Fruit fly (Drosophila melanogaster) whole organism, embryonic: ENCODE measurements around the gene Sidpn.

Experiments used
- Atf6 ChIP-seq: fragments of 200-800 bp; sonication (Bioruptor generic); IDR thresholded peaks from 2 replicates; pipeline ENCODE4 v1.3.6; 2022; ENCODE audit warnings: missing biosample characterization, missing genetic modification characterization
- Awh ChIP-seq: fragments of 200-800 bp; sonication (Bioruptor generic); IDR thresholded peaks from 2 replicates; pipeline ENCODE4, ENCODE4 v1.3.6; 2022; ENCODE audit warnings: missing biosample characterization, missing genetic modification characterization
- BtbVII ChIP-seq: fragments of 200-800 bp; sonication (Bioruptor generic); optimal IDR thresholded peaks from 3 replicates; lab custom pipeline; 2017; ENCODE audit warnings: missing biosample characterization, mild to moderate bottlenecking, missing genetic modification characterization
- CG10366 ChIP-seq: fragments of 200-800 bp; sonication (Bioruptor generic); IDR thresholded peaks from 2 replicates; pipeline ENCODE4 v1.3.6; 2022; ENCODE audit warnings: missing biosample characterization, missing genetic modification characterization
- CG11504 ChIP-seq: fragments of 200-800 bp; sonication (Bioruptor generic); optimal IDR thresholded peaks from 3 replicates; lab custom pipeline; 2019; ENCODE audit warnings: missing biosample characterization, mild to moderate bottlenecking, missing genetic modification characterization, moderate library complexity
- CG13894 ChIP-seq: fragments of 200-800 bp; sonication (Bioruptor generic); optimal IDR thresholded peaks from 3 replicates; lab custom pipeline; 2018; ENCODE audit warnings: missing biosample characterization, mild to moderate bottlenecking, missing genetic modification characterization, moderate library complexity
- CG14710 ChIP-seq: fragments of 200-800 bp; sonication (Bioruptor generic); optimal IDR thresholded peaks from 3 replicates; lab custom pipeline; 2019; ENCODE audit warnings: missing biosample characterization, mild to moderate bottlenecking, missing genetic modification characterization, moderate library complexity
- CG17186 ChIP-seq: fragments of 200-800 bp; sonication (Bioruptor generic); optimal IDR thresholded peaks from 3 replicates; lab custom pipeline; 2017; ENCODE audit warnings: missing biosample characterization, missing genetic modification reagents, missing genetic modification characterization
- CG17612 ChIP-seq: fragments of 200-800 bp; sonication (Bioruptor generic); IDR thresholded peaks from 2 replicates; pipeline ENCODE4 v1.3.6; 2022; ENCODE audit warnings: missing biosample characterization, missing genetic modification characterization
- CG18619 ChIP-seq: fragments of 200-800 bp; sonication (Bioruptor generic); optimal IDR thresholded peaks from 3 replicates; lab custom pipeline; 2017; ENCODE audit warnings: missing biosample characterization, mild to moderate bottlenecking, missing genetic modification characterization
- CG2712 ChIP-seq: fragments of 200-800 bp; optimal IDR thresholded peaks from 3 replicates; lab custom pipeline; 2019; ENCODE audit warnings: missing biosample characterization, mild to moderate bottlenecking, missing genetic modification characterization, moderate library complexity
- CG30403 ChIP-seq: fragments of 200-800 bp; sonication (Bioruptor generic); optimal IDR thresholded peaks from 3 replicates; lab custom pipeline; 2016; ENCODE audit warnings: missing biosample characterization, missing genetic modification characterization
- CG31388 ChIP-seq: fragments of 200-800 bp; sonication (Bioruptor generic); optimal IDR thresholded peaks from 2 replicates; lab custom pipeline; 2016; ENCODE audit warnings: missing biosample characterization, missing genetic modification characterization
- CG32532 ChIP-seq: fragments of 200-800 bp; sonication (Bioruptor generic); IDR thresholded peaks from 2 replicates; pipeline ENCODE4 v1.3.6; 2022; ENCODE audit warnings: missing biosample characterization, missing genetic modification characterization
- CG33213 ChIP-seq: fragments of 200-800 bp; sonication (Bioruptor generic); optimal IDR thresholded peaks from 3 replicates; lab custom pipeline; 2016; ENCODE audit warnings: missing biosample characterization, missing genetic modification characterization
- CG33557 ChIP-seq: fragments of 200-800 bp; sonication (Bioruptor generic); optimal IDR thresholded peaks from 2 replicates; lab custom pipeline; 2019; ENCODE audit warnings: missing biosample characterization, mild to moderate bottlenecking, missing genetic modification characterization, moderate library complexity
- CG3838 ChIP-seq: fragments of 200-800 bp; sonication (Bioruptor generic); optimal IDR thresholded peaks from 3 replicates; lab custom pipeline; 2016; ENCODE audit warnings: missing biosample characterization, missing genetic modification characterization
- CG6175 ChIP-seq: fragments of 200-800 bp; sonication (Bioruptor generic); IDR thresholded peaks from 3 replicates; pipeline ENCODE4 v1.3.6; 2022; ENCODE audit warnings: missing biosample characterization, missing genetic modification characterization
- CG6813 ChIP-seq: fragments of 200-800 bp; sonication (Bioruptor generic); optimal IDR thresholded peaks from 2 replicates; lab custom pipeline; 2017; ENCODE audit warnings: missing biosample characterization, missing genetic modification characterization, mild to moderate bottlenecking, moderate library complexity, missing genetic modification reagents
- CTCF ChIP-seq: fragments of 200-800 bp; sonication (Bioruptor generic); optimal IDR thresholded peaks from 2 replicates; lab custom pipeline; 2017; ENCODE audit warnings: missing biosample characterization, mild to moderate bottlenecking, missing genetic modification characterization, moderate library complexity
- CoRest ChIP-seq: fragments of 200-800 bp; sonication (Bioruptor generic); optimal IDR thresholded peaks from 3 replicates; lab custom pipeline; 2018; ENCODE audit warnings: missing biosample characterization, mild to moderate bottlenecking, missing genetic modification characterization, moderate library complexity
- Deaf1 ChIP-seq: fragments of 200-800 bp; optimal IDR thresholded peaks from 3 replicates; lab custom pipeline; 2019; ENCODE audit warnings: missing biosample characterization, mild to moderate bottlenecking, missing genetic modification characterization, moderate library complexity
- E2f1 ChIP-seq: fragments of 200-800 bp; sonication (Bioruptor generic); IDR thresholded peaks from 2 replicates; pipeline ENCODE4 v1.3.6; 2022; ENCODE audit warnings: missing biosample characterization, missing genetic modification characterization
- E2f2 ChIP-seq: fragments of 200-800 bp; sonication (Bioruptor generic); IDR thresholded peaks from 2 replicates; pipeline ENCODE4 v1.3.6; 2022; ENCODE audit warnings: missing biosample characterization, missing genetic modification characterization
- Fer1 ChIP-seq: fragments of 200-800 bp; sonication (Bioruptor generic); optimal IDR thresholded peaks from 2 replicates; lab custom pipeline; 2017; ENCODE audit warnings: missing biosample characterization, mild to moderate bottlenecking, missing genetic modification characterization
- Max ChIP-seq: fragments of 200-800 bp; sonication (Bioruptor generic); optimal IDR thresholded peaks from 2 replicates; lab custom pipeline; 2016; ENCODE audit warnings: missing biosample characterization, mild to moderate bottlenecking, missing genetic modification characterization
- Med ChIP-seq: fragments of 200-800 bp; sonication (Bioruptor generic); peaks from one replicate; lab custom pipeline; 2016; ENCODE audit warnings: missing biosample characterization, missing genetic modification characterization, mild to moderate bottlenecking, inconsistent platforms, moderate library complexity
- Nf-YC ChIP-seq: fragments of 200-800 bp; optimal IDR thresholded peaks from 3 replicates; lab custom pipeline; 2019; ENCODE audit warnings: missing biosample characterization, mild to moderate bottlenecking, missing genetic modification characterization, moderate library complexity
- Oaz ChIP-seq: fragments of 200-800 bp; sonication (Bioruptor generic); IDR thresholded peaks from 2 replicates; pipeline ENCODE4 v1.3.6; 2022; ENCODE audit warnings: missing biosample characterization, missing genetic modification characterization
- Sin3A ChIP-seq: fragments of >200 bp; optimal IDR thresholded peaks from 2 replicates; lab custom pipeline; 2018
- amos ChIP-seq: fragments of 200-800 bp; sonication (Bioruptor generic); IDR thresholded peaks from 2 replicates; pipeline ENCODE4 v1.3.6; 2022; ENCODE audit warnings: missing biosample characterization, missing genetic modification characterization; ENCODE audit not compliant: partially characterized antibody
- bcd ChIP-seq: fragments of 200-800 bp; sonication (Bioruptor generic); optimal IDR thresholded peaks from 2 replicates; lab custom pipeline; 2017; ENCODE audit warnings: missing biosample characterization, mild to moderate bottlenecking, missing genetic modification characterization
- cg ChIP-seq: fragments of 200-800 bp; sonication (Bioruptor generic); optimal IDR thresholded peaks from 3 replicates; lab custom pipeline; 2019; ENCODE audit warnings: missing biosample characterization, mild to moderate bottlenecking, missing genetic modification characterization, moderate library complexity
- chif ChIP-seq, 2 experiments: fragments of 200-800 bp; sonication (Bioruptor generic); optimal IDR thresholded peaks; 3 replicates each; lab custom pipeline; 2016; ENCODE audit warnings: missing biosample characterization in 2 of 2, missing genetic modification characterization in 2 of 2
- croc ChIP-seq: fragments of 200-800 bp; sonication (Bioruptor generic); conservative IDR thresholded peaks from 3 replicates; pipeline ENCODE4 v1.3.6; 2022; ENCODE audit warnings: missing biosample characterization, missing genetic modification characterization
- dmrt11E ChIP-seq: fragments of 200-800 bp; sonication (Bioruptor generic); optimal IDR thresholded peaks from 3 replicates; lab custom pipeline; 2018; ENCODE audit warnings: missing biosample characterization, mild to moderate bottlenecking, missing genetic modification characterization, moderate library complexity
- emc ChIP-seq: fragments of 200-800 bp; sonication (Bioruptor generic); optimal IDR thresholded peaks from 2 replicates; lab custom pipeline; 2016; ENCODE audit warnings: missing biosample characterization, missing genetic modification characterization
- eve ChIP-seq, 2 experiments: fragments of >200 bp; optimal IDR thresholded peaks; 2 replicates each; lab custom pipeline; 2017; ENCODE audit warnings: missing biosample characterization in 2 of 2, missing genetic modification characterization in 2 of 2
- fd102C ChIP-seq: fragments of 200-800 bp; sonication (Bioruptor generic); optimal IDR thresholded peaks from 2 replicates; lab custom pipeline; 2018; ENCODE audit warnings: missing biosample characterization, mild to moderate bottlenecking, missing genetic modification characterization, moderate library complexity
- ftz-f1 ChIP-seq: fragments of 200-800 bp; sonication (Bioruptor generic); optimal IDR thresholded peaks from 2 replicates; lab custom pipeline; 2016; ENCODE audit warnings: missing biosample characterization, missing genetic modification characterization
- gce ChIP-seq: fragments of 200-800 bp; sonication (Bioruptor generic); IDR thresholded peaks from 3 replicates; pipeline ENCODE4 v1.3.6; 2022; ENCODE audit warnings: missing biosample characterization, missing genetic modification characterization
- hb ChIP-seq: fragments of 200-800 bp; sonication (Bioruptor generic); IDR thresholded peaks from 3 replicates; pipeline ENCODE4 v1.3.6; 2022; ENCODE audit warnings: missing biosample characterization, missing genetic modification characterization; ENCODE audit not compliant: partially characterized antibody
- jing ChIP-seq: fragments of 200-800 bp; sonication (Bioruptor generic); optimal IDR thresholded peaks from 2 replicates; lab custom pipeline; 2018; ENCODE audit warnings: missing biosample characterization, mild to moderate bottlenecking, missing genetic modification characterization
- kah ChIP-seq: fragments of 200-800 bp; sonication (Bioruptor generic); optimal IDR thresholded peaks from 2 replicates; lab custom pipeline; 2018; ENCODE audit warnings: missing biosample characterization, mild to moderate bottlenecking, missing genetic modification characterization
- klu ChIP-seq: fragments of 200-800 bp; sonication (Bioruptor generic); IDR thresholded peaks from 2 replicates; pipeline ENCODE4 v1.3.6; 2022; ENCODE audit warnings: missing biosample characterization, missing genetic modification characterization
- nmo ChIP-seq: fragments of 200-800 bp; sonication (Bioruptor generic); optimal IDR thresholded peaks from 2 replicates; lab custom pipeline; 2018; ENCODE audit warnings: missing biosample characterization, mild to moderate bottlenecking, missing genetic modification characterization, moderate library complexity
- nom ChIP-seq: fragments of 200-800 bp; sonication (Bioruptor generic); optimal IDR thresholded peaks from 2 replicates; lab custom pipeline; 2017; ENCODE audit warnings: missing biosample characterization, missing genetic modification characterization, mild to moderate bottlenecking, moderate library complexity, missing genetic modification reagents
- onecut ChIP-seq: fragments of 200-800 bp; sonication (Bioruptor generic); IDR thresholded peaks from 2 replicates; pipeline ENCODE4 v1.3.6; 2022; ENCODE audit warnings: missing biosample characterization, missing genetic modification characterization
- otp ChIP-seq: fragments of 200-800 bp; sonication (Bioruptor generic); IDR thresholded peaks from 3 replicates; pipeline ENCODE4, ENCODE4 v1.3.6; 2022; ENCODE audit warnings: missing biosample characterization, missing genetic modification characterization
- pb ChIP-seq: fragments of 200-800 bp; sonication (Bioruptor generic); optimal IDR thresholded peaks from 3 replicates; lab custom pipeline; 2016; ENCODE audit warnings: missing biosample characterization, missing genetic modification characterization
- row ChIP-seq: fragments of 200-800 bp; sonication (Bioruptor generic); IDR thresholded peaks from 3 replicates; pipeline ENCODE4 v1.3.6; 2022; ENCODE audit warnings: missing biosample characterization, missing genetic modification characterization
- yki ChIP-seq: fragments of >200 bp; optimal IDR thresholded peaks from 3 replicates; lab custom pipeline; 2018

The Sidpn gene

dm6 chr2L:19053860-19054515 is 26.5 kb downstream of the Sidpn start, which contains the start of gene CG10492 (continued):
- TF ChIP-seq hb (no peak), Awh (no peak), Sin3A (lab: Kevin White, UChicago) (peak; percentile 88), dmrt11E (no peak), croc (no peak), CG6175 (GFP tag; lab: Robert Waterston, UW) (peak; percentile 40; the same call in 1 of the 3 replicates), CG17186 (GFP tag; lab: Kevin White, UChicago) (peak; percentile 31), CG32532 (GFP tag; lab: Robert Waterston, UW) (peak; percentile 34; the same call in 1 of the 2 replicates), row (peak; percentile 34; the same call in 2 of the 3 replicates), amos (GFP tag; lab: Robert Waterston, UW) (no peak; the same call in 1 of the 2 replicates), CG33557 (GFP tag; lab: Kevin White, UChicago) (no peak), Med (GFP tag; lab: Kevin White, UChicago) (peak; percentile 60), CG11504 (tag; lab: Kevin White, UChicago) (peak; percentile 26), CG18619 (GFP tag; lab: Kevin White, UChicago) (no peak), nom (GFP tag; lab: Kevin White, UChicago) (peak; percentile 28), fd102C (no peak), BtbVII (GFP tag; lab: Kevin White, UChicago) (no peak), bcd (GFP tag; lab: Kevin White, UChicago) (no peak), E2f1 (GFP tag; lab: Robert Waterston, UW) (no peak), otp (GFP tag; lab: Robert Waterston, UW) (no peak), jing (GFP tag; lab: Kevin White, UChicago) (no peak), emc (GFP tag; lab: Kevin White, UChicago) (no peak), onecut (GFP tag; lab: Robert Waterston, UW) (no peak), cg (no peak), kah (GFP tag; lab: Kevin White, UChicago) (no peak), CG10366 (no peak), Atf6 (GFP tag; lab: Robert Waterston, UW) (no peak), nmo (GFP tag; lab: Kevin White, UChicago) (peak; percentile 45), pb (GFP tag; lab: Kevin White, UChicago) (no peak), CG33213 (GFP tag; lab: Kevin White, UChicago) (peak; percentile 35), CG30403 (no peak), Oaz (GFP tag; lab: Robert Waterston, UW) (no peak), eve (GFP tag; optimal IDR thresholded peaks at IDR 0.05; lab: Kevin White, UChicago) (no peak), Fer1 (GFP tag; lab: Kevin White, UChicago) (peak; percentile 24), CG14710 (tag; lab: Kevin White, UChicago) (peak; percentile 87), ftz-f1 (GFP tag; lab: Kevin White, UChicago) (peak; percentile 81), CG3838 (no peak), CG2712 (tag; lab: Kevin White, UChicago) (peak; percentile 24), klu (GFP tag; lab: Robert Waterston, UW) (peak; percentile 39; the same call in 1 of the 2 replicates), E2f2 (GFP tag; lab: Robert Waterston, UW) (peak; percentile 94), Nf-YC (peak; percentile 44), CG31388 (GFP tag; lab: Kevin White, UChicago) (no peak), chif (GFP tag; optimal IDR thresholded peaks at IDR 0.05; lab: Kevin White, UChicago) (no peak), CG13894 (tag; lab: Kevin White, UChicago) (no peak), yki (lab: Kevin White, UChicago) (no peak), CG17612 (no peak), CG6813 (GFP tag; lab: Kevin White, UChicago) (no peak), gce (GFP tag; lab: Robert Waterston, UW) (no peak), Max (GFP tag; lab: Kevin White, UChicago) (peak; percentile 32), CoRest (tag; lab: Kevin White, UChicago) (peak; percentile 42), CTCF (peak; percentile 37), Deaf1 (peak; percentile 10)
